Worm (Caenorhabditis elegans): ENCODE data around the gene R12B2.8.

- TF ChIP-seq cog-1 (tag; optimal IDR thresholded peaks at IDR 0.05) (no peak), flt-1 (GFP tag; IDR thresholded peaks at IDR 0.05) (no peak)
Measured at ce11 chrIII:5846412-5846811, 22.7 kb downstream of the R12B2.8 start.
